Fruit fly (Drosophila melanogaster) S2 (cell line): ENCODE results near the gene CG31875.

Experiments
- CG8478 ChIP-seq: fragments of >200 bp; optimal IDR thresholded peaks from 2 replicates; lab custom pipeline; 2018
- CTCF ChIP-seq, 2 experiments: fragments of >200 bp; optimal IDR thresholded peaks; 2 replicates each; lab custom pipeline; 2018

DNA sequence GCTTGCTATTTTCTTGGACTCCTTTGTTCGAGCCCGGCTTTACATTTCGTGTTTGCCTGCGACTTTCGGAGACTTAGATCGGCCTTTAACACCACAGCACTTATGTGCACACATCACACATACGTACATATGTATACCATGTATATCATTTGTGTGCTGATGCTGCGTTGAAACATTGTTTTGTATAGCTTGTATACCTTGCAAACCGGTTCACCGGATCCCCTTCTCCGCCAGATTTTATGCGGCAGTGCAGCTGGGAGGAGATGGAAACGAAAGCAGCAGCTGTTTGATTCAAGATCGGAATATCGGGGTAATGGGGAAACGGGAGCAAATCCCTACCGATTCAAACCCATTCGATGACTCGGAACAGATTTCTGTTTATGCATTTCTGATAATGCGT is 56.5 kb downstream of the CG31875 start:
- TF ChIP-seq CTCF (optimal IDR thresholded peaks at IDR 0.05; lab: Kevin White, UChicago), result no peak
- TF ChIP-seq CG8478, result no peak
